Fruit fly (Drosophila melanogaster) whole organism, adult: Measurements from ENCODE around the gene stai.

Experiments
- CG11617 ChIP-seq: fragments of 200-800 bp; sonication (Bioruptor generic); optimal IDR thresholded peaks from 2 replicates; lab custom pipeline; 2017; ENCODE audit warnings: mild to moderate bottlenecking, missing biosample characterization, missing genetic modification reagents, missing genetic modification characterization
- CG12768 ChIP-seq: fragments of 200-800 bp; sonication (Bioruptor generic); optimal IDR thresholded peaks from 2 replicates; lab custom pipeline; 2017; ENCODE audit warnings: missing biosample characterization, missing genetic modification characterization, mild to moderate bottlenecking, moderate library complexity, missing genetic modification reagents
- CG14711 ChIP-seq: fragments of 200-800 bp; sonication (Bioruptor generic); optimal IDR thresholded peaks from 2 replicates; lab custom pipeline; 2018; ENCODE audit warnings: missing biosample characterization, mild to moderate bottlenecking, missing genetic modification characterization, moderate library complexity
- CG1620 ChIP-seq: fragments of 200-800 bp; sonication (Bioruptor generic); optimal IDR thresholded peaks from 2 replicates; lab custom pipeline; 2016; ENCODE audit warnings: missing biosample characterization, missing genetic modification characterization
- CG33017 ChIP-seq: fragments of 200-800 bp; sonication (Bioruptor generic); optimal IDR thresholded peaks from 2 replicates; lab custom pipeline; 2018; ENCODE audit warnings: missing biosample characterization, mild to moderate bottlenecking, missing genetic modification characterization, moderate library complexity
- CG5204 ChIP-seq: fragments of 200-800 bp; sonication (Bioruptor generic); optimal IDR thresholded peaks from 2 replicates; lab custom pipeline; 2016; ENCODE audit warnings: missing biosample characterization, missing genetic modification characterization
- CG7045 ChIP-seq: fragments of 200-800 bp; sonication (Bioruptor generic); optimal IDR thresholded peaks from 2 replicates; lab custom pipeline; 2017; ENCODE audit warnings: missing biosample characterization, mild to moderate bottlenecking, missing genetic modification characterization
- CG7101 ChIP-seq: fragments of 200-800 bp; sonication (Bioruptor generic); optimal IDR thresholded peaks from 2 replicates; lab custom pipeline; 2018; ENCODE audit warnings: missing biosample characterization, mild to moderate bottlenecking, missing genetic modification characterization, moderate library complexity
- Clk ChIP-seq: fragments of 200-800 bp; sonication (Bioruptor generic); optimal IDR thresholded peaks from 2 replicates; lab custom pipeline; 2017; ENCODE audit warnings: missing biosample characterization, missing genetic modification characterization
- Crg-1 ChIP-seq: fragments of 200-800 bp; sonication (Bioruptor generic); optimal IDR thresholded peaks from 2 replicates; lab custom pipeline; 2016; ENCODE audit warnings: missing biosample characterization, missing genetic modification characterization
- Hr96 ChIP-seq: fragments of 200-800 bp; sonication (Bioruptor generic); optimal IDR thresholded peaks from 2 replicates; lab custom pipeline; 2016; ENCODE audit warnings: missing biosample characterization, missing genetic modification characterization
- Mnt ChIP-seq: fragments of 200-800 bp; sonication (Bioruptor generic); optimal IDR thresholded peaks from 2 replicates; lab custom pipeline; 2016; ENCODE audit warnings: missing biosample characterization, mild to moderate bottlenecking, missing genetic modification characterization
- bab1 ChIP-seq: fragments of 200-800 bp; sonication (Bioruptor generic); optimal IDR thresholded peaks from 3 replicates; lab custom pipeline; 2019; ENCODE audit warnings: missing biosample characterization, mild to moderate bottlenecking, missing genetic modification characterization, moderate library complexity
- cic ChIP-seq: fragments of 200-800 bp; sonication (Bioruptor generic); optimal IDR thresholded peaks from 2 replicates; lab custom pipeline; 2017; ENCODE audit warnings: missing biosample characterization, mild to moderate bottlenecking, missing genetic modification characterization, moderate library complexity
- cnc ChIP-seq, 2 experiments: fragments of >200 bp; optimal IDR thresholded peaks; 2 replicates each; lab custom pipeline; 2017
- kay ChIP-seq: fragments of 200-800 bp; sonication (Bioruptor generic); peaks from one replicate; lab custom pipeline; 2016; ENCODE audit warnings: missing biosample characterization, missing genetic modification characterization, borderline replicate concordance
- ovo ChIP-seq: fragments of 200-800 bp; sonication (Bioruptor generic); optimal IDR thresholded peaks from 2 replicates; lab custom pipeline; 2016; ENCODE audit warnings: missing biosample characterization, missing genetic modification characterization
- pad ChIP-seq: fragments of 200-800 bp; sonication (Bioruptor generic); optimal IDR thresholded peaks from 3 replicates; lab custom pipeline; 2017; ENCODE audit warnings: missing biosample characterization, missing genetic modification characterization, mild to moderate bottlenecking, moderate library complexity, missing genetic modification reagents
- tj ChIP-seq: fragments of 200-800 bp; sonication (Bioruptor generic); optimal IDR thresholded peaks from 3 replicates; lab custom pipeline; 2017; ENCODE audit warnings: missing biosample characterization, mild to moderate bottlenecking, missing genetic modification characterization, moderate library complexity
- toe ChIP-seq: fragments of 200-800 bp; sonication (Bioruptor generic); optimal IDR thresholded peaks from 2 replicates; lab custom pipeline; 2016; ENCODE audit warnings: missing biosample characterization, missing genetic modification characterization

stai gene

DNA sequence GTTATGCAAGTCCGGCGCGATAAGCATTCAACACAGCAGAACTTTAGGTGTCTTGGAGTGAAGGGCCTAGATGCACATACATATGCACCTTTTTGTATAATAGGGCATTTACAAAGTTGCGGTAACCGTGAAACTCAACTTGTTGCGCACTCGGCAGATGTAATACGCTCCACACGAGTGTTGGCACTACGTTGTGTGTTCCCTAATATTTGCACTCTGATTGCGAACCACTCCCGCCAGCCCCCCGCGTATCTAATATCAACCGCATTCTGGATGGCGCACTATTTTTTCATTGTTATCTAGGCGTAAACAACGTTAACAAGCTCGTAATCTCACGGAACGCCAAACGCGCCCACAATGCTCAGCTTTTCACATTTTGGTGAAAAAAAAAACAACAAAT is 19.8 kb upstream of the stai start:
- TF ChIP-seq cnc (optimal IDR thresholded peaks at IDR 0.05; lab: Kevin White, UChicago) (no peak), CG7101 (tag; lab: Kevin White, UChicago) (peak; percentile 62), Hr96 (GFP tag; lab: Kevin White, UChicago) (peak; percentile 63), bab1 (GFP tag; lab: Kevin White, UChicago) (no peak), CG12768 (peak; percentile 87), Crg-1 (GFP tag; lab: Kevin White, UChicago) (peak; percentile 52), pad (GFP tag; lab: Kevin White, UChicago) (peak; percentile 46), cic (GFP tag; lab: Kevin White, UChicago) (peak; percentile 97), Clk (GFP tag; lab: Kevin White, UChicago) (peak; percentile 74), kay (GFP tag; lab: Kevin White, UChicago) (peak; percentile 85), CG11617 (peak; percentile 22), ovo (GFP tag; lab: Kevin White, UChicago) (peak; percentile 69), toe (GFP tag; lab: Kevin White, UChicago) (peak; percentile 70), CG33017 (tag; lab: Kevin White, UChicago) (peak; percentile 39), CG7045 (GFP tag; lab: Kevin White, UChicago) (peak; percentile 74), CG5204 (peak; percentile 8), CG1620 (peak; percentile 56), CG14711 (tag; lab: Kevin White, UChicago) (peak; percentile 8), Mnt (peak; percentile 67), tj (GFP tag; lab: Kevin White, UChicago) (peak; percentile 21)

DNA sequence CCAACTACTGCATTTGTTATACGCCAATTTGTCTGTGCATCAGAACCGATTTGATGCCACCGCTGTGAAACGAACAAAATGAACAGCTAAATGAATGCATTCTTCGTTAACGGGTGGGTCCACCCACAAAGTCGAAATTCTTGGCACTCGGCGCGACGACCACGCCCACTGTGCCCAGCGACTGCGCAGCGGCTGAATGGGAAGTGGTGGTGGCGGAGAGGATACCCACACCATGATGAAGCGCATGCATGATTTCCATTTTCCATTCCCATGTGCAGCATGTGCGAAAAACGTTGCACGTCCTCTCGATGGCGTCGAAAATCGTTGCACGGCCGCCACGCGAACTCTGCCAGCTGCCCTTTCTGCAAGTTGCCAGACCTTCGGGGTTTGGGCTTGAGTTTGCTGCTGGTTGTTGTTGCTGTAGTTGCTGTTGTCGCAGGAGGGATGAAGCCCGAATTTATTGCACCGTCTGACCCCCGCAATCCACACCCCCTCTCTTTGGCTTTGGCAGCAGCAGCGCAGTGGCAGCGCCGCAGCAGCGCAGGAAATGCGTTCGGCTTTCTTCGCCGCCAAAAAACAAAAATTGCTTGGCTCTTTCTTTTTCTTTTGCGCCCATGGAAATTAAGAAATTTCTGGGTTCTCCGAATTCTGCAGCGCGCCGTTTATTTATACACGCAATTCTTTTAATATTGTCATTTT is 18.9 kb upstream of the stai start:
- TF ChIP-seq cnc (optimal IDR thresholded peaks at IDR 0.05; lab: Kevin White, UChicago) (no peak), CG7045 (GFP tag; lab: Kevin White, UChicago) (no peak), bab1 (GFP tag; lab: Kevin White, UChicago) (no peak), CG5204 (no peak), ovo (GFP tag; lab: Kevin White, UChicago) (no peak), Mnt (peak; percentile 54), toe (GFP tag; lab: Kevin White, UChicago) (peak; percentile 29), Crg-1 (GFP tag; lab: Kevin White, UChicago) (no peak), pad (GFP tag; lab: Kevin White, UChicago) (peak; percentile 37), cic (GFP tag; lab: Kevin White, UChicago) (peak; percentile 89), CG12768 (peak; percentile 67), kay (GFP tag; lab: Kevin White, UChicago) (peak; percentile 81), Hr96 (GFP tag; lab: Kevin White, UChicago) (peak; percentile 34), CG1620 (peak; percentile 17), CG14711 (tag; lab: Kevin White, UChicago) (no peak), Clk (GFP tag; lab: Kevin White, UChicago) (peak; percentile 22), CG7101 (tag; lab: Kevin White, UChicago) (peak; percentile 42), tj (GFP tag; lab: Kevin White, UChicago) (peak; percentile 70), CG11617 (peak; percentile 11), CG33017 (tag; lab: Kevin White, UChicago) (no peak)

dm6 chr2L:6082157-6082645 is 18.0 kb upstream of the stai start, which contains the start of gene Kr-h1:
Gene Kr-h1 (plus strand): TSS chr2L:6082603.
- TF ChIP-seq CG1620 = no peak
- TF ChIP-seq Mnt = peak; percentile 6
- TF ChIP-seq CG14711 (tag; lab: Kevin White, UChicago) = peak; percentile 21
- TF ChIP-seq cic (GFP tag; lab: Kevin White, UChicago) = peak; percentile 90
- TF ChIP-seq tj (GFP tag; lab: Kevin White, UChicago) = peak; percentile 78
- peak; percentile 67 for TF ChIP-seq CG12768
- no peak for TF ChIP-seq pad (GFP tag; lab: Kevin White, UChicago)
- TF ChIP-seq cnc (optimal IDR thresholded peaks at IDR 0.05; lab: Kevin White, UChicago) = peak; percentile 64 to 95
- TF ChIP-seq CG7101 (tag; lab: Kevin White, UChicago) = peak; percentile 5
- TF ChIP-seq CG33017 (tag; lab: Kevin White, UChicago) = peak; percentile 50

- TF ChIP-seq ovo (GFP tag; lab: Kevin White, UChicago) = peak; percentile 97
- TF ChIP-seq CG11617 = peak; percentile 4
- TF ChIP-seq CG33017 (tag; lab: Kevin White, UChicago) = peak; percentile 74
- peak; percentile 96 for TF ChIP-seq cic (GFP tag; lab: Kevin White, UChicago)
- peak; percentile 90 for TF ChIP-seq CG12768
- peak; percentile 18 for TF ChIP-seq CG7101 (tag; lab: Kevin White, UChicago)
- TF ChIP-seq kay (GFP tag; lab: Kevin White, UChicago) = peak; percentile 99
- peak; percentile 44 for TF ChIP-seq Hr96 (GFP tag; lab: Kevin White, UChicago)
- TF ChIP-seq CG7045 (GFP tag; lab: Kevin White, UChicago) = peak; percentile 8
- TF ChIP-seq CG5204 = no peak
- TF ChIP-seq CG1620 = no peak
- TF ChIP-seq CG14711 (tag; lab: Kevin White, UChicago) = no peak
- TF ChIP-seq Mnt = peak; percentile 69
- TF ChIP-seq cnc (optimal IDR thresholded peaks at IDR 0.05; lab: Kevin White, UChicago) = peak in 1 of 2 experiments; percentile 2
- peak; percentile 65 for TF ChIP-seq tj (GFP tag; lab: Kevin White, UChicago)
Measured at dm6 chr2L:6082936-6083627, 17.1 kb upstream of the stai start.

dm6 chr2L:6084694-6085093 is 15.5 kb upstream of the stai start:
- TF ChIP-seq toe (GFP tag; lab: Kevin White, UChicago) (no peak), cnc (optimal IDR thresholded peaks at IDR 0.05; lab: Kevin White, UChicago) (peak in 1 of 2 experiments; percentile 55), CG7101 (tag; lab: Kevin White, UChicago) (no peak), Mnt (no peak), ovo (GFP tag; lab: Kevin White, UChicago) (no peak), cic (GFP tag; lab: Kevin White, UChicago) (peak; percentile 9), CG33017 (tag; lab: Kevin White, UChicago) (no peak), CG1620 (no peak), bab1 (GFP tag; lab: Kevin White, UChicago) (no peak), Hr96 (GFP tag; lab: Kevin White, UChicago) (no peak), CG11617 (no peak)
